Worm (Caenorhabditis elegans) whole organism, L2 larva: ENCODE results near the gene W03B1.3.

Source experiments
- alr-1 ChIP-seq: fragments of 150-350 bp; optimal IDR thresholded peaks from 2 replicates; lab custom pipeline; 2014; ENCODE audit warnings: missing biosample characterization, missing genetic modification characterization
- aly-2 ChIP-seq: fragments of 150-350 bp; optimal IDR thresholded peaks from 2 replicates; lab custom pipeline; 2014; ENCODE audit warnings: missing biosample characterization, missing genetic modification characterization
- ama-1 ChIP-seq: fragments of 150-350 bp; optimal IDR thresholded peaks from 2 replicates; lab custom pipeline; 2018; ENCODE audit warnings: inconsistent platforms
- ceh-82 ChIP-seq: fragments of 150-350 bp; optimal IDR thresholded peaks from 2 replicates; lab custom pipeline; 2014; ENCODE audit warnings: missing biosample characterization, missing genetic modification characterization
- egl-27 ChIP-seq: sonication (generic microtip); optimal IDR thresholded peaks from 3 replicates; lab custom pipeline; 2017; ENCODE audit warnings: missing biosample characterization, missing genetic modification reagents, missing genetic modification characterization
- lin-11 ChIP-seq: fragments of 150-350 bp; sonication (generic microtip); optimal IDR thresholded peaks from 2 replicates; lab custom pipeline; 2014; ENCODE audit warnings: missing biosample characterization, missing genetic modification characterization, inconsistent platforms, mixed read lengths
- mdl-1 ChIP-seq, 2 experiments: fragments of 150-350 bp in 1 of 2; sonication (generic microtip) in 1 of 2; optimal IDR thresholded peaks; 2 replicates each; lab custom pipeline; 2017; ENCODE audit warnings: missing biosample characterization in 2 of 2, missing genetic modification characterization in 2 of 2
- nhr-10 ChIP-seq: sonication (generic microtip); optimal IDR thresholded peaks from 2 replicates; lab custom pipeline; 2017; ENCODE audit warnings: missing biosample characterization, missing genetic modification characterization
- nhr-12 ChIP-seq: fragments of 150-350 bp; optimal IDR thresholded peaks from 2 replicates; lab custom pipeline; 2014; ENCODE audit warnings: missing biosample characterization, missing genetic modification characterization
- sma-9 ChIP-seq, 2 experiments: fragments of 150-350 bp in 1 of 2; sonication (generic microtip) in 1 of 2; optimal IDR thresholded peaks; 2 replicates each; lab custom pipeline; 2014 to 2016; ENCODE audit warnings: missing genetic modification characterization in 2 of 2, mild to moderate bottlenecking in 1 of 2, missing biosample characterization in 1 of 2, missing compliant biosample characterization in 1 of 2, missing genetic modification reagents in 1 of 2, moderate library complexity in 1 of 2
- unc-39 ChIP-seq: fragments of 150-350 bp; optimal IDR thresholded peaks from 2 replicates; lab custom pipeline; 2014; ENCODE audit warnings: missing biosample characterization, missing genetic modification characterization
- ztf-1 ChIP-seq: fragments of 200-800 bp; sonication (Bioruptor generic); conservative IDR thresholded peaks from 2 replicates; pipeline ENCODE4 v1.3.6; 2022; ENCODE audit warnings: missing genetic modification characterization, missing compliant biosample characterization

- TF ChIP-seq lin-11 (tag; lab: Kevin White, UChicago) (no peak), mdl-1 (tag; optimal IDR thresholded peaks at IDR 0.05; lab: Kevin White, UChicago) (no peak), nhr-10 (tag; lab: Kevin White, UChicago) (no peak), ztf-1 (GFP tag; lab: Robert Waterston, UW) (no peak), ceh-82 (no peak), aly-2 (tag; lab: Kevin White, UChicago) (no peak), egl-27 (tag; lab: Kevin White, UChicago) (no peak), nhr-12 (tag; lab: Kevin White, UChicago) (no peak), unc-39 (tag; lab: Kevin White, UChicago) (no peak), ama-1 (lab: Kevin White, UChicago) (no peak), sma-9 (GFP tag; optimal IDR thresholded peaks at IDR 0.05; lab: Kevin White, UChicago) (no peak), sma-9 (tag; optimal IDR thresholded peaks at IDR 0.05; lab: Kevin White, UChicago) (no peak), alr-1 (tag; lab: Kevin White, UChicago) (no peak)
Measured at ce11 chrIV:4288332-4288731, 47.7 kb downstream of the W03B1.3 start, which contains the start of gene srv-4.
